Worm (Caenorhabditis elegans) whole organism, L2 larva: Measurements from ENCODE around the gene bbln-1.

Experiments
- C34F6.9 ChIP-seq: fragments of 150-350 bp; optimal IDR thresholded peaks from 2 replicates; lab custom pipeline; 2014; ENCODE audit warnings: missing biosample characterization, missing genetic modification characterization
- F13H6.1 ChIP-seq: sonication (generic microtip); optimal IDR thresholded peaks from 2 replicates; lab custom pipeline; 2016; ENCODE audit warnings: missing genetic modification characterization, missing compliant biosample characterization
- R02D3.7 ChIP-seq: fragments of 150-350 bp; optimal IDR thresholded peaks from 2 replicates; lab custom pipeline; 2014; ENCODE audit warnings: missing biosample characterization, missing genetic modification characterization
- Y55F3AM.14 ChIP-seq: fragments of 200-800 bp; sonication (Bioruptor generic); optimal IDR thresholded peaks from 2 replicates; lab custom pipeline; 2018; ENCODE audit warnings: mild to moderate bottlenecking, missing genetic modification characterization, missing compliant biosample characterization
- ZK546.5 ChIP-seq: sonication (generic microtip); optimal IDR thresholded peaks from 2 replicates; lab custom pipeline; 2017; ENCODE audit warnings: missing biosample characterization, missing genetic modification characterization
- alr-1 ChIP-seq: fragments of 150-350 bp; optimal IDR thresholded peaks from 2 replicates; lab custom pipeline; 2014; ENCODE audit warnings: missing biosample characterization, missing genetic modification characterization
- aly-2 ChIP-seq: fragments of 150-350 bp; optimal IDR thresholded peaks from 2 replicates; lab custom pipeline; 2014; ENCODE audit warnings: missing biosample characterization, missing genetic modification characterization
- ama-1 ChIP-seq: fragments of 150-350 bp; optimal IDR thresholded peaks from 2 replicates; lab custom pipeline; 2018; ENCODE audit warnings: inconsistent platforms
- blmp-1 ChIP-seq: sonication (generic microtip); optimal IDR thresholded peaks from 2 replicates; lab custom pipeline; 2017; ENCODE audit warnings: missing genetic modification characterization, mild to moderate bottlenecking, missing compliant biosample characterization, antibody characterized with exemption, moderate library complexity; ENCODE audit not compliant: insufficient read depth
- ceh-16 ChIP-seq: fragments of 150-350 bp; optimal IDR thresholded peaks from 2 replicates; lab custom pipeline; 2014; ENCODE audit warnings: missing biosample characterization, missing genetic modification characterization
- ceh-82 ChIP-seq: fragments of 150-350 bp; optimal IDR thresholded peaks from 2 replicates; lab custom pipeline; 2014; ENCODE audit warnings: missing biosample characterization, missing genetic modification characterization
- crh-2 ChIP-seq: sonication (generic microtip); optimal IDR thresholded peaks from 2 replicates; lab custom pipeline; 2017; ENCODE audit warnings: missing biosample characterization, missing genetic modification characterization
- dmd-4 ChIP-seq: sonication (generic microtip); optimal IDR thresholded peaks from 2 replicates; lab custom pipeline; 2017; ENCODE audit warnings: missing biosample characterization, missing genetic modification characterization
- egl-27 ChIP-seq: sonication (generic microtip); optimal IDR thresholded peaks from 3 replicates; lab custom pipeline; 2017; ENCODE audit warnings: missing biosample characterization, missing genetic modification reagents, missing genetic modification characterization
- elt-1 ChIP-seq: fragments of 150-350 bp; optimal IDR thresholded peaks from 2 replicates; lab custom pipeline; 2014; ENCODE audit warnings: missing biosample characterization, missing genetic modification characterization
- elt-3 ChIP-seq: sonication (generic microtip); optimal IDR thresholded peaks from 2 replicates; lab custom pipeline; 2017; ENCODE audit warnings: missing biosample characterization, missing genetic modification characterization
- fos-1 ChIP-seq: fragments of 150-350 bp; optimal IDR thresholded peaks from 2 replicates; lab custom pipeline; 2014; ENCODE audit warnings: missing biosample characterization, missing genetic modification characterization
- gmeb-1 ChIP-seq: fragments of 150-350 bp; optimal IDR thresholded peaks from 2 replicates; lab custom pipeline; 2014; ENCODE audit warnings: missing biosample characterization, missing genetic modification characterization
- lin-39 ChIP-seq: fragments of 150-350 bp; optimal IDR thresholded peaks from 2 replicates; lab custom pipeline; 2014; ENCODE audit warnings: missing biosample characterization, missing genetic modification reagents, missing genetic modification characterization
- lsy-2 ChIP-seq, 2 experiments: fragments of 150-350 bp in 1 of 2; sonication (generic microtip) in 1 of 2; optimal IDR thresholded peaks; 2 replicates each; lab custom pipeline; 2014 to 2017; ENCODE audit warnings: missing biosample characterization in 2 of 2, missing genetic modification characterization in 2 of 2
- mbf-1 ChIP-seq: sonication (generic microtip); optimal IDR thresholded peaks from 2 replicates; lab custom pipeline; 2017; ENCODE audit warnings: missing biosample characterization, missing genetic modification characterization
- mdl-1 ChIP-seq, 2 experiments: fragments of 150-350 bp in 1 of 2; sonication (generic microtip) in 1 of 2; optimal IDR thresholded peaks; 2 replicates each; lab custom pipeline; 2017; ENCODE audit warnings: missing biosample characterization in 2 of 2, missing genetic modification characterization in 2 of 2
- nhr-10 ChIP-seq: sonication (generic microtip); optimal IDR thresholded peaks from 2 replicates; lab custom pipeline; 2017; ENCODE audit warnings: missing biosample characterization, missing genetic modification characterization
- nhr-11 ChIP-seq: fragments of 150-350 bp; optimal IDR thresholded peaks from 2 replicates; lab custom pipeline; 2014; ENCODE audit warnings: missing biosample characterization, missing genetic modification characterization
- nhr-12 ChIP-seq: fragments of 150-350 bp; optimal IDR thresholded peaks from 2 replicates; lab custom pipeline; 2014; ENCODE audit warnings: missing biosample characterization, missing genetic modification characterization
- nhr-129 ChIP-seq: fragments of 150-350 bp; optimal IDR thresholded peaks from 2 replicates; lab custom pipeline; 2014; ENCODE audit warnings: missing biosample characterization, missing genetic modification characterization
- nhr-21 ChIP-seq: fragments of 150-350 bp; optimal IDR thresholded peaks from 2 replicates; lab custom pipeline; 2014; ENCODE audit warnings: missing biosample characterization, missing genetic modification characterization
- nhr-23 ChIP-seq: fragments of 150-350 bp; optimal IDR thresholded peaks from 2 replicates; lab custom pipeline; 2014; ENCODE audit warnings: missing biosample characterization, missing genetic modification reagents, missing genetic modification characterization
- nhr-237 ChIP-seq: fragments of 150-350 bp; optimal IDR thresholded peaks from 2 replicates; lab custom pipeline; 2014; ENCODE audit warnings: missing biosample characterization, missing genetic modification characterization
- nhr-25 ChIP-seq: fragments of 150-350 bp; sonication (generic microtip); optimal IDR thresholded peaks from 3 replicates; lab custom pipeline; 2014; ENCODE audit warnings: missing biosample characterization, missing genetic modification characterization
- nhr-6 ChIP-seq: fragments of 150-350 bp; optimal IDR thresholded peaks from 2 replicates; lab custom pipeline; 2014; ENCODE audit warnings: missing biosample characterization, missing genetic modification characterization
- nhr-77 ChIP-seq: fragments of 150-350 bp; optimal IDR thresholded peaks from 2 replicates; lab custom pipeline; 2014; ENCODE audit warnings: missing biosample characterization, missing genetic modification characterization
- peb-1 ChIP-seq: fragments of 150-350 bp; optimal IDR thresholded peaks from 2 replicates; lab custom pipeline; 2014; ENCODE audit warnings: missing biosample characterization, missing genetic modification characterization
- sem-4 ChIP-seq: fragments of 150-350 bp; optimal IDR thresholded peaks from 2 replicates; lab custom pipeline; 2014; ENCODE audit warnings: missing biosample characterization, missing genetic modification reagents, missing genetic modification characterization
- sma-3 ChIP-seq: sonication (generic microtip); optimal IDR thresholded peaks from 2 replicates; lab custom pipeline; 2016; ENCODE audit warnings: missing genetic modification reagents, missing genetic modification characterization, missing compliant biosample characterization
- sma-9 ChIP-seq, 2 experiments: fragments of 150-350 bp in 1 of 2; sonication (generic microtip) in 1 of 2; optimal IDR thresholded peaks; 2 replicates each; lab custom pipeline; 2014 to 2016; ENCODE audit warnings: missing genetic modification characterization in 2 of 2, mild to moderate bottlenecking in 1 of 2, missing biosample characterization in 1 of 2, missing compliant biosample characterization in 1 of 2, missing genetic modification reagents in 1 of 2, moderate library complexity in 1 of 2
- snpc-4 ChIP-seq: fragments of 150-350 bp; optimal IDR thresholded peaks from 2 replicates; lab custom pipeline; 2014; ENCODE audit warnings: missing biosample characterization, missing genetic modification characterization
- unc-39 ChIP-seq: fragments of 150-350 bp; optimal IDR thresholded peaks from 2 replicates; lab custom pipeline; 2014; ENCODE audit warnings: missing biosample characterization, missing genetic modification characterization
- unc-62 ChIP-seq: fragments of 150-350 bp; optimal IDR thresholded peaks from 2 replicates; lab custom pipeline; 2014; ENCODE audit warnings: missing biosample characterization, missing genetic modification reagents, missing genetic modification characterization
- ztf-1 ChIP-seq: fragments of 200-800 bp; sonication (Bioruptor generic); conservative IDR thresholded peaks from 2 replicates; pipeline ENCODE4 v1.3.6; 2022; ENCODE audit warnings: missing genetic modification characterization, missing compliant biosample characterization
- ztf-4 ChIP-seq: fragments of 150-350 bp; optimal IDR thresholded peaks from 2 replicates; lab custom pipeline; 2014; ENCODE audit warnings: missing biosample characterization, missing genetic modification characterization

bbln-1 gene

DNA sequence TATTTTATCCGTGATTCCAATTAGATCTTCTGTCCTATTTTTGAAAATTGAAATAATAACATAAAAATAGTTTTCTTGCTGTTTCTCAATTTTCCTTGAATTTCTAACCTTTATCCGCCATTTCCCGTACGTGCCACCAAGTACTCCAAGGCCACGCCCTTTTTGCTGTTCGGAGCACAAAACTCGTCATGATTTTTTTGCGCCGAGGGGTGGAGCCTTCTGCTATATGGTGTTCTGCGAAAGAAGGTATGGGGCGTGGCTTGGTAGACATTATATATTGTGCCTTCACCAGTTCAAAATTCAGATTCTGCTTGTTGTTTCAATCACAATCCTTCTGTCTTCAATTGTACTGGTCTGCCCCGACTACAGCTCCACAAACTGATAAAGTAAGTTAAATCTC is 7.0 kb downstream of the bbln-1 start, which contains the start of gene C15C7.4:
C15C7.4 (plus strand) TSS at position 301 of the 400 bp plus-strand sequence.
- no peak for TF ChIP-seq blmp-1 (tag; lab: Kevin White, UChicago)
- no peak for TF ChIP-seq nhr-237 (tag; lab: Kevin White, UChicago)
- TF ChIP-seq ZK546.5 (tag; lab: Kevin White, UChicago) = no peak
- TF ChIP-seq nhr-77 (tag; lab: Kevin White, UChicago) = no peak
- no peak for TF ChIP-seq nhr-21 (tag; lab: Kevin White, UChicago)
- TF ChIP-seq C34F6.9 (tag; lab: Kevin White, UChicago) = no peak
- TF ChIP-seq crh-2 = no peak
- TF ChIP-seq alr-1 (tag; lab: Kevin White, UChicago) = no peak
- no peak for TF ChIP-seq nhr-10 (tag; lab: Kevin White, UChicago)
- TF ChIP-seq sma-3 (GFP tag; lab: Kevin White, UChicago) = no peak
- TF ChIP-seq, all 48 proteins: peak for 0

DNA sequence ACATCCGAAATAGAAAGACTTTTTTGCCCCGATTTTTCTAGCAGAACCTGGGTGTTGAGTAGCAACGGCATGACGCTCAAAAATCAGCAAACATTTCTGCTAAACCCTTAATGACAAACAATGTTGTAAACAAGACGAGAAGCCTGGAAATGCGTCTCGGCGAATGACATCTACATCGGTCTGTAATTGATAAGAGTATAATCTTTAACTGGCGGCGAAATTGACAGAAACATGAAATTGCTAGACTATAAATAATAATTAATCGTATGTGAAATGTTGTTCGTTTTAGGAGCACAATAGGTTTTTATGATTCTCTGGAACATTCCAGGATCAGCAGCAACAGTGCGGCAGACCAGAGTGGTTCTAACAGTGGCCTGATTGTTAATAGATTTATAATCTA is 10.6 kb downstream of the bbln-1 start:
- TF ChIP-seq fos-1 (tag; lab: Kevin White, UChicago) = peak; percentile 20
- no peak for TF ChIP-seq C34F6.9 (tag; lab: Kevin White, UChicago)
- TF ChIP-seq sma-9 (GFP tag; optimal IDR thresholded peaks at IDR 0.05; lab: Kevin White, UChicago) = peak; percentile 19
- no peak for TF ChIP-seq sma-9 (tag; optimal IDR thresholded peaks at IDR 0.05; lab: Kevin White, UChicago)

DNA sequence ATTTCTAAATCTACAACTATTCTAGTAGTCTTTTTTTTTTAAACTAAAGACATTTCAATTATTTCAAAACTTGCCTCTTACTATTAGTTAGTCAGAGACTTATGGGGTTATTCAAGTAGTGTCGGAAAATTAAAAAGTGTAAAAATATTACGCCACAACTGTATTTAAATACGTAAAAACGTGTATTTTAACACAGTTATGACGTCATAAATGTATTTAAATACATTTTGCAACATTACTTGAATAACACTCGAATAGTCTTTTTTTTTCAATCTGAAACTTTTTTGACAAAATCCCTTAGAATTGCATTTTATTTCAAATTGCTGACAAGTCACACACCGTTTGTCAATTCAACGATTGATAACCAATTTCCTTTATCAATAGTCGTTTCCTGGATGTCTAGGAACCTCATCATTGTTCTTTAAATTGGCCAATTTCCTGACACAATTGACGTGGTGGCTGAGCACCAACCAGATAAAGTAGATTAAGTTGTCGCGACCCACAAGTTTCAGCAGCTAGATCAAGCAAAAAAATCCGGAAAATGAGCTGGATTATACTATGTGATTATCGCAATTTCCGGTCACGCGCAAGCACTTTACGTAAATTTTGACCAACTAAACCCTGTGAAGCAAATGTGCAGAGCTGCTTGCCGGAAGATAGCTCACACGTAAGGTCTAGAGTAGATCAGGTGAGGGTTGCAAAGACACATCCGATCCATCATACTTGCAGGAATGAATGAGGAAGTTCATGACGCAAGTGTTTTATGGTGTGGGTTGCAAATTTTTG is 12.6 kb downstream of the bbln-1 start:
- no peak for TF ChIP-seq mbf-1 (tag; lab: Kevin White, UChicago)
- TF ChIP-seq nhr-77 (tag; lab: Kevin White, UChicago) = no peak

DNA sequence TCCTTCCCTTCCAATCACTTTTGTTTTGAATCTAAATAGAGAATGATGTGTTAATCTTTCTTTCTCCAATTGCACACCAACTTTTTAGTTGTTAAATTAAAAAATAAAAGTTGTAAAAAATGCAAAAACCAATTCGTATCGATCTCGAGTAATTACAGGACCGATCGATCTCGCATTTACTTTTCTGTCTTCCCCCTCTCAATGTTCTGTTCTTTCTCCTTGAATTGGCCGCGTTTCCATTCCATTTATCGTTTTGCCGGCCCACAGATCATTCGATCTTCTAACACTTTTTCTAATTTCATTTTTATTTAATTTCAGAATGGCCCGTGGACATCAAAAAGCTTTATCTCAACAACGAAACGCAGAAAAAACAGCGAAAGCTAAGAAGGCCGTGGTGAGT is 17.1 kb downstream of the bbln-1 start, which contains the start of gene K10B3.1:
K10B3.1 (plus strand) TSS at position 301 of the 400 bp plus-strand sequence.
- TF ChIP-seq nhr-21 (tag; lab: Kevin White, UChicago) (peak; percentile 10), elt-1 (tag; lab: Kevin White, UChicago) (no peak)

DNA sequence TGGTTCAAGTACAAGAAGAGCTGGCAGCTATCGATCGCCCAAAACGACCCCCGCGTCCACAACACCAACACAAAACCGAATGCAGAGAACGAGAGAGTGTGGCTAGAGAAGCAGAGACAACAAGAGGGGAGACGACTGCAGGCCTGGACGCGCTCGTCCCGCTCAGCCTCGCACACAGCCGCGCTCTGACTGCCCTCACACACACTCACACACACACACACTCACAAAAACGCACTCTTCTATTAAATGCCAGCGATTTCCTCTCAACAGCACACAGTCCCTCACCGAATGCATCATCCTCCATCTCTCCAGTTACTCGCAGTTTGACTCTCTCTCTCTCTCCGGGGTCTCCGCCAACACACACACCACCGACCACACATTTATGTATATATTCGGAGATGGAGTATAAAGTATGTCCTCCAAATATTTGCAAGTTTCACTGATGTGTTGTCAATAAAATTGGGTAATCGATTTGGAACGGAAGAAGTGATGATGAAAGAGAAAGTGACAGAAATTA is 24.6 kb downstream of the bbln-1 start:
- TF ChIP-seq nhr-25 (tag; lab: Kevin White, UChicago) (peak; percentile 93), peb-1 (tag; lab: Kevin White, UChicago) (peak; percentile 44), elt-1 (tag; lab: Kevin White, UChicago) (no peak), egl-27 (peak; percentile 95), R02D3.7 (tag; lab: Kevin White, UChicago) (no peak), nhr-129 (tag; lab: Kevin White, UChicago) (peak; percentile 98), elt-3 (tag; lab: Kevin White, UChicago) (no peak), sem-4 (tag; lab: Kevin White, UChicago) (peak; percentile 92), snpc-4 (peak; percentile 82), alr-1 (tag; lab: Kevin White, UChicago) (no peak), nhr-6 (peak; percentile 91), blmp-1 (tag; lab: Kevin White, UChicago) (peak; percentile 90), F13H6.1 (peak; percentile 98), mbf-1 (tag; lab: Kevin White, UChicago) (no peak), Y55F3AM.14 (GFP tag; lab: Kevin White, UChicago) (peak; percentile 93), gmeb-1 (tag; lab: Kevin White, UChicago) (peak; percentile 56), dmd-4 (tag; lab: Kevin White, UChicago) (no peak), mdl-1 (tag; optimal IDR thresholded peaks at IDR 0.05; lab: Kevin White, UChicago) (peak; percentile 67 to 87), unc-62 (GFP tag; lab: Kevin White, UChicago) (no peak), aly-2 (tag; lab: Kevin White, UChicago) (no peak), C34F6.9 (tag; lab: Kevin White, UChicago) (peak; percentile 95), unc-39 (tag; lab: Kevin White, UChicago) (peak; percentile 92), nhr-12 (tag; lab: Kevin White, UChicago) (no peak), nhr-21 (tag; lab: Kevin White, UChicago) (peak; percentile 85), ceh-82 (tag; lab: Kevin White, UChicago) (peak; percentile 55), lsy-2 (tag; optimal IDR thresholded peaks at IDR 0.05; lab: Kevin White, UChicago) (peak; percentile 78 to 88), sma-3 (GFP tag; lab: Kevin White, UChicago) (peak; percentile 92), nhr-11 (no peak), ceh-16 (tag; lab: Kevin White, UChicago) (peak; percentile 77), ama-1 (lab: Kevin White, UChicago) (peak; percentile 10), nhr-10 (tag; lab: Kevin White, UChicago) (no peak), fos-1 (tag; lab: Kevin White, UChicago) (peak; percentile 97), lin-39 (tag; lab: Kevin White, UChicago) (peak; percentile 71), nhr-77 (tag; lab: Kevin White, UChicago) (peak; percentile 9), nhr-23 (no peak), ztf-4 (tag; lab: Kevin White, UChicago) (peak; percentile 87), ztf-1 (no peak)
